Worm (Caenorhabditis elegans): ENCODE data around the gene best-5.

DNA sequence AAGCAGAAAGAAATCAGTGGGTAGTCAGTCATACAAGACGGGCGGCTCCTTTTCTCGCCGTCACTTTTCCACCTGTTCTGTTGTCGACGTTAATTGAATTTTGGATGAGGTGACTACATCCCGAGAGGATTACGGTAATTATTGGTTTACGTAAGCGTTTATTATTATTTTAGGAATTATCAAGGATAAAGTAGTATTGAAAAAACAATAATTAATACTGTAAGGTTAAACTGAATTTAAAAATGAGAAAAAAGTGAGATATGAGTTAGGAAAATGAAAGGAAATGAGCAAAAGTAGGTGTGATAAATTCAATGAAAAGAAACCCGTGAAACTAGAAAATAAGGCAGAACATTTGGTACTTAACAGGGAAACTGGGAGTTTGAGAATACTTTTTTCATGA lies 48.9 kb upstream of the best-5 start, which contains the start of gene hlh-4:
- no peak for TF ChIP-seq tag-97 (GFP tag; IDR thresholded peaks at IDR 0.05)
- TF ChIP-seq pha-4 (GFP tag; IDR thresholded peaks at IDR 0.05): no peak
- TF ChIP-seq pha-4 (tag; optimal IDR thresholded peaks at IDR 0.05): no peak
- TF ChIP-seq fkh-10 (GFP tag; optimal IDR thresholded peaks at IDR 0.05): no peak
- no peak for TF ChIP-seq ceh-82 (tag; optimal IDR thresholded peaks at IDR 0.05)
- TF ChIP-seq mxl-2 (GFP tag; conservative IDR thresholded peaks at IDR 0.05): no peak
- TF ChIP-seq hlh-30 (tag; optimal IDR thresholded peaks at IDR 0.05; ENCODE audit: insufficient read depth): no peak
- no peak for TF ChIP-seq F37D6.2 (tag; optimal IDR thresholded peaks at IDR 0.05)
- no peak for TF ChIP-seq lin-13 (GFP tag; optimal IDR thresholded peaks at IDR 0.05)
